Fruit fly (Drosophila melanogaster) whole organism, embryonic: ENCODE data around the gene CG9150.
A peak's percentile ranks its signal among the peaks of the same experiment; 100 is the strongest.

Experiments used
- Atf6 ChIP-seq: fragments of 200-800 bp; sonication (Bioruptor generic); IDR thresholded peaks from 2 replicates; pipeline ENCODE4 v1.3.6; 2022; ENCODE audit warnings: missing biosample characterization, missing genetic modification characterization
- CG1024 ChIP-seq: fragments of 200-800 bp; sonication (Bioruptor generic); IDR thresholded peaks from 2 replicates; pipeline ENCODE4 v1.3.6; 2022; ENCODE audit warnings: missing biosample characterization, missing genetic modification characterization
- CG10431 ChIP-seq: fragments of 200-800 bp; sonication (Bioruptor generic); optimal IDR thresholded peaks from 3 replicates; lab custom pipeline; 2018; ENCODE audit warnings: missing biosample characterization, mild to moderate bottlenecking, missing genetic modification characterization
- CG10565 ChIP-seq: fragments of 200-800 bp; sonication (Bioruptor generic); optimal IDR thresholded peaks from 3 replicates; lab custom pipeline; 2016; ENCODE audit warnings: missing biosample characterization, mild to moderate bottlenecking, missing genetic modification characterization
- CG12155 ChIP-seq: fragments of 200-800 bp; sonication (Bioruptor generic); optimal IDR thresholded peaks from 3 replicates; lab custom pipeline; 2016; ENCODE audit warnings: missing biosample characterization, missing genetic modification characterization
- CG13894 ChIP-seq: fragments of 200-800 bp; sonication (Bioruptor generic); optimal IDR thresholded peaks from 3 replicates; lab custom pipeline; 2018; ENCODE audit warnings: missing biosample characterization, mild to moderate bottlenecking, missing genetic modification characterization, moderate library complexity
- CG15073 ChIP-seq: fragments of 200-800 bp; sonication (Bioruptor generic); optimal IDR thresholded peaks from 2 replicates; lab custom pipeline; 2016; ENCODE audit warnings: missing biosample characterization, missing genetic modification characterization
- CG17912 ChIP-seq: fragments of 200-800 bp; sonication (Bioruptor generic); optimal IDR thresholded peaks from 2 replicates; lab custom pipeline; 2018; ENCODE audit warnings: missing biosample characterization, mild to moderate bottlenecking, missing genetic modification characterization
- CG1832 ChIP-seq: fragments of 200-800 bp; sonication (Bioruptor generic); optimal IDR thresholded peaks from 2 replicates; lab custom pipeline; 2017; ENCODE audit warnings: missing biosample characterization, mild to moderate bottlenecking, missing genetic modification characterization, inconsistent platforms
- CG18764 ChIP-seq: fragments of 200-800 bp; sonication (Bioruptor generic); optimal IDR thresholded peaks from 3 replicates; lab custom pipeline; 2016; ENCODE audit warnings: missing biosample characterization, missing genetic modification characterization
- CG31388 ChIP-seq: fragments of 200-800 bp; sonication (Bioruptor generic); optimal IDR thresholded peaks from 2 replicates; lab custom pipeline; 2016; ENCODE audit warnings: missing biosample characterization, missing genetic modification characterization
- CG31441 ChIP-seq: fragments of 200-800 bp; sonication (Bioruptor generic); IDR thresholded peaks from 2 replicates; pipeline ENCODE4 v1.3.6; 2022; ENCODE audit warnings: missing biosample characterization, missing genetic modification characterization
- CG32532 ChIP-seq: fragments of 200-800 bp; sonication (Bioruptor generic); IDR thresholded peaks from 2 replicates; pipeline ENCODE4 v1.3.6; 2022; ENCODE audit warnings: missing biosample characterization, missing genetic modification characterization
- CG4282 ChIP-seq: fragments of 200-800 bp; sonication (Bioruptor generic); optimal IDR thresholded peaks from 2 replicates; lab custom pipeline; 2016; ENCODE audit warnings: missing biosample characterization, missing genetic modification characterization
- CG6272 ChIP-seq: fragments of 200-800 bp; sonication (Bioruptor generic); IDR thresholded peaks from 2 replicates; pipeline ENCODE4 v1.3.6; 2022; ENCODE audit warnings: missing biosample characterization, missing genetic modification characterization
- CG7987 ChIP-seq: fragments of 200-800 bp; sonication (Bioruptor generic); optimal IDR thresholded peaks from 2 replicates; lab custom pipeline; 2018; ENCODE audit warnings: missing biosample characterization, mild to moderate bottlenecking, missing genetic modification characterization, moderate library complexity
- CG9727 ChIP-seq: fragments of 200-800 bp; sonication (Bioruptor generic); optimal IDR thresholded peaks from 3 replicates; lab custom pipeline; 2017; ENCODE audit warnings: missing biosample characterization, mild to moderate bottlenecking, missing genetic modification characterization
- Dad ChIP-seq: fragments of 200-800 bp; sonication (Bioruptor generic); optimal IDR thresholded peaks from 3 replicates; lab custom pipeline; 2016; ENCODE audit warnings: missing biosample characterization, missing genetic modification characterization
- Dip2 ChIP-seq: fragments of 200-800 bp; sonication (Bioruptor generic); IDR thresholded peaks from 2 replicates; pipeline ENCODE4 v1.3.6; 2022; ENCODE audit warnings: missing biosample characterization, missing genetic modification characterization
- Dp ChIP-seq: fragments of 200-800 bp; sonication (Bioruptor generic); optimal IDR thresholded peaks from 2 replicates; lab custom pipeline; 2018; ENCODE audit warnings: missing biosample characterization, mild to moderate bottlenecking, missing genetic modification characterization, moderate library complexity
- E2f2 ChIP-seq: fragments of 200-800 bp; sonication (Bioruptor generic); IDR thresholded peaks from 2 replicates; pipeline ENCODE4 v1.3.6; 2022; ENCODE audit warnings: missing biosample characterization, missing genetic modification characterization
- Fer2 ChIP-seq: fragments of 200-800 bp; sonication (Bioruptor generic); optimal IDR thresholded peaks from 2 replicates; lab custom pipeline; 2018; ENCODE audit warnings: missing biosample characterization, mild to moderate bottlenecking, missing genetic modification characterization, moderate library complexity
- Hr3 ChIP-seq: fragments of 200-800 bp; sonication (Bioruptor generic); optimal IDR thresholded peaks from 3 replicates; lab custom pipeline; 2016; ENCODE audit warnings: missing biosample characterization, missing genetic modification characterization
- MTF-1 ChIP-seq: fragments of 200-800 bp; sonication (Bioruptor generic); optimal IDR thresholded peaks from 2 replicates; lab custom pipeline; 2018; ENCODE audit warnings: missing biosample characterization, mild to moderate bottlenecking, missing genetic modification characterization, borderline replicate concordance
- Max ChIP-seq: fragments of 200-800 bp; sonication (Bioruptor generic); optimal IDR thresholded peaks from 2 replicates; lab custom pipeline; 2016; ENCODE audit warnings: missing biosample characterization, mild to moderate bottlenecking, missing genetic modification characterization
- Nf-YC ChIP-seq: fragments of 200-800 bp; optimal IDR thresholded peaks from 3 replicates; lab custom pipeline; 2019; ENCODE audit warnings: missing biosample characterization, mild to moderate bottlenecking, missing genetic modification characterization, moderate library complexity
- Ravus ChIP-seq: fragments of 200-800 bp; sonication (Bioruptor generic); IDR thresholded peaks from 2 replicates; pipeline ENCODE4 v1.3.6; 2022; ENCODE audit warnings: missing biosample characterization, missing genetic modification characterization
- Stat92E ChIP-seq, 3 experiments: fragments of >200 bp in 2 of 3; fragments of 200-800 bp in 1 of 3; sonication (Bioruptor generic) in 1 of 3; optimal IDR thresholded peaks; 2 replicates each; lab custom pipeline; 2017 to 2019; ENCODE audit warnings: missing biosample characterization in 3 of 3, missing genetic modification characterization in 3 of 3, mild to moderate bottlenecking in 1 of 3, moderate library complexity in 1 of 3
- Xbp1 ChIP-seq: fragments of 200-800 bp; sonication (Bioruptor generic); optimal IDR thresholded peaks from 3 replicates; lab custom pipeline; 2016; ENCODE audit warnings: missing biosample characterization, mild to moderate bottlenecking, missing genetic modification characterization
- ap ChIP-seq: fragments of 200-800 bp; sonication (Bioruptor generic); IDR thresholded peaks from 2 replicates; pipeline ENCODE4 v1.3.6; 2022; ENCODE audit warnings: missing biosample characterization, missing genetic modification characterization
- chif ChIP-seq, 2 experiments: fragments of 200-800 bp; sonication (Bioruptor generic); optimal IDR thresholded peaks; 3 replicates each; lab custom pipeline; 2016; ENCODE audit warnings: missing biosample characterization in 2 of 2, missing genetic modification characterization in 2 of 2
- disco-r ChIP-seq: fragments of 200-800 bp; sonication (Bioruptor generic); optimal IDR thresholded peaks from 2 replicates; lab custom pipeline; 2016; ENCODE audit warnings: missing biosample characterization, missing genetic modification characterization
- dpn ChIP-seq, 2 experiments: fragments of 200-800 bp; sonication (Bioruptor generic); optimal IDR thresholded peaks; 3 replicates each; lab custom pipeline; 2016; ENCODE audit warnings: missing biosample characterization in 2 of 2, missing genetic modification characterization in 2 of 2
- fd3F ChIP-seq: fragments of 200-800 bp; sonication (Bioruptor generic); optimal IDR thresholded peaks from 2 replicates; lab custom pipeline; 2018; ENCODE audit warnings: missing biosample characterization, mild to moderate bottlenecking, missing genetic modification characterization, moderate library complexity
- gfzf ChIP-seq: fragments of 200-800 bp; sonication (Bioruptor generic); optimal IDR thresholded peaks from 2 replicates; lab custom pipeline; 2016; ENCODE audit warnings: missing biosample characterization, mild to moderate bottlenecking, missing genetic modification characterization, moderate library complexity
- grn ChIP-seq: fragments of 200-800 bp; sonication (Bioruptor generic); optimal IDR thresholded peaks from 3 replicates; lab custom pipeline; 2017; ENCODE audit warnings: missing biosample characterization, missing genetic modification characterization
- her ChIP-seq: fragments of 200-800 bp; sonication (Bioruptor generic); optimal IDR thresholded peaks from 2 replicates; lab custom pipeline; 2016; ENCODE audit warnings: missing biosample characterization, missing genetic modification characterization
- kah ChIP-seq: fragments of 200-800 bp; sonication (Bioruptor generic); optimal IDR thresholded peaks from 2 replicates; lab custom pipeline; 2018; ENCODE audit warnings: missing biosample characterization, mild to moderate bottlenecking, missing genetic modification characterization
- mam ChIP-seq: fragments of 200-800 bp; sonication (Bioruptor generic); optimal IDR thresholded peaks from 3 replicates; lab custom pipeline; 2016; ENCODE audit warnings: missing biosample characterization, missing genetic modification characterization
- nau ChIP-seq: fragments of 200-800 bp; sonication (Bioruptor generic); optimal IDR thresholded peaks from 3 replicates; lab custom pipeline; 2017; ENCODE audit warnings: missing biosample characterization, mild to moderate bottlenecking, missing genetic modification characterization, missing genetic modification reagents
- nmo ChIP-seq: fragments of 200-800 bp; sonication (Bioruptor generic); optimal IDR thresholded peaks from 2 replicates; lab custom pipeline; 2018; ENCODE audit warnings: missing biosample characterization, mild to moderate bottlenecking, missing genetic modification characterization, moderate library complexity
- org-1 ChIP-seq: fragments of 200-800 bp; sonication (Bioruptor generic); optimal IDR thresholded peaks from 2 replicates; lab custom pipeline; 2017; ENCODE audit warnings: missing biosample characterization, missing genetic modification characterization
- otp ChIP-seq: fragments of 200-800 bp; sonication (Bioruptor generic); IDR thresholded peaks from 3 replicates; pipeline ENCODE4, ENCODE4 v1.3.6; 2022; ENCODE audit warnings: missing biosample characterization, missing genetic modification characterization
- phol ChIP-seq: fragments of 200-800 bp; sonication (Bioruptor generic); optimal IDR thresholded peaks from 3 replicates; lab custom pipeline; 2018; ENCODE audit warnings: missing biosample characterization, mild to moderate bottlenecking, missing genetic modification characterization, moderate library complexity
- ssp ChIP-seq: fragments of 200-800 bp; sonication (Bioruptor generic); IDR thresholded peaks from 2 replicates; pipeline ENCODE4 v1.3.6; 2022; ENCODE audit warnings: missing biosample characterization, missing genetic modification characterization
- stc ChIP-seq: fragments of 200-800 bp; sonication (Bioruptor generic); IDR thresholded peaks from 2 replicates; pipeline ENCODE4 v1.3.6; 2022; ENCODE audit warnings: missing biosample characterization, missing genetic modification characterization
- tio ChIP-seq: fragments of 200-800 bp; sonication (Bioruptor generic); optimal IDR thresholded peaks from 2 replicates; lab custom pipeline; 2017; ENCODE audit warnings: missing biosample characterization, missing genetic modification characterization, inconsistent platforms
- tll ChIP-seq, 2 experiments: fragments of 200-800 bp in 1 of 2; fragments of >200 bp in 1 of 2; sonication (Bioruptor generic) in 1 of 2; optimal IDR thresholded peaks; 2 replicates each; lab custom pipeline; 2017 to 2019; ENCODE audit warnings: missing biosample characterization in 2 of 2, missing genetic modification characterization in 2 of 2, mild to moderate bottlenecking in 1 of 2, moderate library complexity in 1 of 2
- toy ChIP-seq: fragments of 200-800 bp; sonication (Bioruptor generic); IDR thresholded peaks from 2 replicates; pipeline ENCODE4 v1.3.6; 2022; ENCODE audit warnings: missing biosample characterization, missing genetic modification characterization
- twi ChIP-seq: fragments of 200-800 bp; optimal IDR thresholded peaks from 2 replicates; lab custom pipeline; 2019; ENCODE audit warnings: missing biosample characterization, mild to moderate bottlenecking, missing genetic modification characterization, moderate library complexity
- unc-4 ChIP-seq: fragments of 200-800 bp; sonication (Bioruptor generic); IDR thresholded peaks from 2 replicates; pipeline ENCODE4 v1.3.6; 2022; ENCODE audit warnings: missing biosample characterization, missing genetic modification characterization; ENCODE audit not compliant: partially characterized antibody

The CG9150 gene

dm6 chr2L:6037830-6038229, 30.6 kb downstream of the CG9150 start, which contains the start of the genes CG9117 and CG31643 (continued):
- no peak for TF ChIP-seq CG4282
- TF ChIP-seq Hr3 (GFP tag; lab: Kevin White, UChicago) = peak; percentile 23
- TF ChIP-seq disco-r (GFP tag; lab: Kevin White, UChicago) = no peak
- TF ChIP-seq toy (GFP tag; lab: Robert Waterston, UW) = no peak
- TF ChIP-seq CG7987 (GFP tag; lab: Kevin White, UChicago) = no peak
- no peak for TF ChIP-seq CG6272 (GFP tag; lab: Robert Waterston, UW)
- peak; percentile 36; the same call in 1 of the 2 replicates for TF ChIP-seq unc-4
- peak; percentile 28 for TF ChIP-seq E2f2 (GFP tag; lab: Robert Waterston, UW)
- TF ChIP-seq fd3F = peak; percentile 34
- TF ChIP-seq Fer2 (tag; lab: Kevin White, UChicago) = peak; percentile 28
- no peak for TF ChIP-seq Ravus
- TF ChIP-seq CG31388 (GFP tag; lab: Kevin White, UChicago) = no peak
- no peak for TF ChIP-seq Dad (GFP tag; lab: Kevin White, UChicago)
- no peak for TF ChIP-seq Nf-YC (tag; lab: Kevin White, UChicago)
- peak; percentile 69 for TF ChIP-seq nmo
- no peak for TF ChIP-seq ssp
- TF ChIP-seq mam = peak; percentile 78
- peak; percentile 11 for TF ChIP-seq twi (tag; lab: Kevin White, UChicago)
- peak; percentile 52 for TF ChIP-seq CG32532 (GFP tag; lab: Robert Waterston, UW)
- peak; percentile 68 for TF ChIP-seq Xbp1
- TF ChIP-seq chif (GFP tag; optimal IDR thresholded peaks at IDR 0.05; lab: Kevin White, UChicago) = peak in 1 of 2 experiments; percentile 31
- no peak for TF ChIP-seq nau (GFP tag; lab: Kevin White, UChicago)
- peak; percentile 60 to 61 for TF ChIP-seq dpn (GFP tag; optimal IDR thresholded peaks at IDR 0.05; lab: Kevin White, UChicago)
- TF ChIP-seq CG12155 (GFP tag; lab: Kevin White, UChicago) = peak; percentile 71
- no peak for TF ChIP-seq Dip2 (GFP tag; lab: Robert Waterston, UW)
- TF ChIP-seq CG18764 (GFP tag; lab: Kevin White, UChicago) = peak; percentile 41
- TF ChIP-seq grn (GFP tag; lab: Kevin White, UChicago) = no peak
- TF ChIP-seq CG1832 (GFP tag; lab: Kevin White, UChicago) = no peak
- TF ChIP-seq Stat92E (GFP tag; optimal IDR thresholded peaks at IDR 0.05; lab: Kevin White, UChicago) = no peak
- TF ChIP-seq gfzf (GFP tag; lab: Kevin White, UChicago) = peak; percentile 16
- no peak for TF ChIP-seq tio (GFP tag; lab: Kevin White, UChicago)
- TF ChIP-seq CG10565 = no peak
- TF ChIP-seq phol (tag; lab: Kevin White, UChicago) = peak; percentile 69
- TF ChIP-seq CG15073 (GFP tag; lab: Kevin White, UChicago) = no peak
- TF ChIP-seq CG13894 = no peak
- TF ChIP-seq org-1 (GFP tag; lab: Kevin White, UChicago) = no peak
- TF ChIP-seq tll (GFP tag; optimal IDR thresholded peaks at IDR 0.05; lab: Kevin White, UChicago) = peak in 1 of 2 experiments; percentile 76
- TF ChIP-seq Dp (GFP tag; lab: Kevin White, UChicago) = no peak
- TF ChIP-seq ap = no peak
- no peak for TF ChIP-seq otp
- TF ChIP-seq kah = peak; percentile 100
- TF ChIP-seq CG17912 (GFP tag; lab: Kevin White, UChicago) = peak; percentile 12
- no peak for TF ChIP-seq MTF-1 (GFP tag; lab: Kevin White, UChicago)
- TF ChIP-seq Max (GFP tag; lab: Kevin White, UChicago) = peak; percentile 61
- no peak for TF ChIP-seq CG10431
- TF ChIP-seq CG1024 = no peak
- peak; percentile 21; the same call in 1 of the 2 replicates for TF ChIP-seq stc (GFP tag; lab: Robert Waterston, UW)
- peak; percentile 51 for TF ChIP-seq CG9727 (GFP tag; lab: Kevin White, UChicago)
- no peak for TF ChIP-seq CG31441
- no peak for TF ChIP-seq her (GFP tag; lab: Kevin White, UChicago)
- TF ChIP-seq Atf6 = peak; percentile 52; the same call in 1 of the 2 replicates
